Worm (Caenorhabditis elegans) whole organism, late embryonic: ENCODE results near the gene R13H4.5.

Source experiments
- C38D4.7 ChIP-seq: fragments of 200-800 bp; sonication (Bioruptor generic); optimal IDR thresholded peaks from 2 replicates; lab custom pipeline; 2018; ENCODE audit warnings: mild to moderate bottlenecking, missing genetic modification characterization, moderate library complexity, missing compliant biosample characterization
- ceh-30 ChIP-seq: fragments of 150-350 bp; optimal IDR thresholded peaks from 2 replicates; lab custom pipeline; 2014; ENCODE audit warnings: missing biosample characterization, missing genetic modification characterization
- eyg-1 ChIP-seq: sonication (generic microtip); optimal IDR thresholded peaks from 2 replicates; lab custom pipeline; 2016; ENCODE audit warnings: missing genotype, missing genetic modification characterization, missing compliant biosample characterization
- hlh-15 ChIP-seq: sonication (generic microtip); optimal IDR thresholded peaks from 2 replicates; lab custom pipeline; 2016; ENCODE audit warnings: missing genetic modification characterization, missing compliant biosample characterization
- pag-3 ChIP-seq: sonication (generic microtip); optimal IDR thresholded peaks from 2 replicates; lab custom pipeline; 2016; ENCODE audit warnings: missing compliant biosample characterization, missing genetic modification characterization, borderline replicate concordance

DNA sequence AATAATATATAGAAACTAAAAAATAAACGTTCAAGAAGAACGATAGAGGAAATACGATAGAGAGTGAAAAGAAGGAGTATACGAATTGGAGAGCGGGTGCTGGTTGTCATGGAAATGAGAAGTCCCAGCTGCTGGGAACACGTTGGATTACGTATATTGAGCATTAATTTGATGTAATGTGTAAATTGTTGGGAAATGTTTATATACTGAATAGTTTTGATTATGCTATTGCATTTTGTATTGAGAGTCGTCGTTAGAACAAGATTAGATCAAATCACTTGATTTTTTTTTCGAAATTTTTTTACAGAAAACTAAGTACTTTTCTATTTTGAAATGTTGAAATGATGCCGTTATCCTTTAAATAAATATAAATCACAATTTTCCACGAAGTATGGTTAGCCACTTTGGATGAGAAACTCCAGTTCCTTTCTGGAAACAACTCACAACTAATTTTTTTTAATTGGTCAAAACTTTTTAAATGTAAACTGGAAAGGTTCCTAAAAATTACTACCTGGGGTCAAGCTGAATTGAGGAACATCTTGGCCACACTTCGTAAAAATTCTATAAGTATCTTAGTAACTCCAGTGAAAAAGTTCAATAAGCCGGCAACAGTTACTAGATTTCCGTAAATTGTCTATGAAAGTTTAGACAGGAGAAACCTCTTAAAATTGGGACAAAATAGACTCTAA is 16.7 kb upstream of the R13H4.5 start, which contains the start of gene nphp-4:
- TF ChIP-seq C38D4.7 (GFP tag; lab: Kevin White, UChicago) (no peak), pag-3 (tag; lab: Kevin White, UChicago) (no peak), eyg-1 (no peak), ceh-30 (no peak), hlh-15 (tag; lab: Kevin White, UChicago) (no peak)
